Worm (Caenorhabditis elegans) whole organism, L4 larva: ENCODE measurements around the gene srw-141.

ENCODE experiments used
- F49E8.2 ChIP-seq: sonication (generic microtip); optimal IDR thresholded peaks from 2 replicates; lab custom pipeline; 2016; ENCODE audit warnings: missing compliant biosample characterization, mild to moderate bottlenecking, missing genetic modification characterization, borderline replicate concordance
- fos-1 ChIP-seq: fragments of 150-350 bp; optimal IDR thresholded peaks from 2 replicates; lab custom pipeline; 2014; ENCODE audit warnings: missing biosample characterization, missing genetic modification characterization
- lin-39 ChIP-seq: fragments of 150-350 bp; optimal IDR thresholded peaks from 2 replicates; lab custom pipeline; 2014; ENCODE audit warnings: missing biosample characterization, missing genetic modification reagents, missing genetic modification characterization
- nhr-6 ChIP-seq: fragments of 150-350 bp; optimal IDR thresholded peaks from 2 replicates; lab custom pipeline; 2014; ENCODE audit warnings: missing biosample characterization, missing genetic modification characterization

- no peak for TF ChIP-seq fos-1
- TF ChIP-seq F49E8.2 (tag; lab: Kevin White, UChicago): no peak
- no peak for TF ChIP-seq nhr-6
- TF ChIP-seq lin-39 (tag; lab: Kevin White, UChicago): no peak
Observed at ce11 chrV:2962960-2963359, 24.6 kb upstream of the srw-141 start, which contains the start of gene srw-138.
